Fruit fly (Drosophila melanogaster): ENCODE data around the gene Fit1.

Fit1 gene

dm6 chr3L:4088694-4089190 lies 14.6 kb upstream of the Fit1 start, which contains the start of gene Gad1 (continued):
- TF ChIP-seq CG12769 (tag; optimal IDR thresholded peaks at IDR 0.05), result no peak
- TF ChIP-seq abd-A (tag; optimal IDR thresholded peaks at IDR 0.05), result peak; percentile 35
- no peak for TF ChIP-seq CG12219 (GFP tag; optimal IDR thresholded peaks at IDR 0.05)
- no peak for TF ChIP-seq ara (GFP tag; IDR thresholded peaks at IDR 0.05)
- no peak for TF ChIP-seq Lim3 (GFP tag; IDR thresholded peaks at IDR 0.05)
- no peak for TF ChIP-seq hth (optimal IDR thresholded peaks at IDR 0.05)
- no peak for TF ChIP-seq her (GFP tag; optimal IDR thresholded peaks at IDR 0.05)
- no peak for TF ChIP-seq ap (GFP tag; IDR thresholded peaks at IDR 0.05)
- no peak for TF ChIP-seq CG14965 (GFP tag; optimal IDR thresholded peaks at IDR 0.05; ENCODE audit: borderline replicate concordance)
- TF ChIP-seq CG7963 (GFP tag; IDR thresholded peaks at IDR 0.05; ENCODE audit: partially characterized antibody), result no peak
- no peak for TF ChIP-seq Bgb (GFP tag; IDR thresholded peaks at IDR 0.05; ENCODE audit: partially characterized antibody)
- TF ChIP-seq dimm (GFP tag; IDR thresholded peaks at IDR 0.05), result no peak
- TF ChIP-seq ERR (GFP tag; optimal IDR thresholded peaks at IDR 0.05), result no peak
- TF ChIP-seq CG1233 (GFP tag; optimal IDR thresholded peaks at IDR 0.05), result no peak
- no peak for TF ChIP-seq ssp (GFP tag; IDR thresholded peaks at IDR 0.05)
- TF ChIP-seq CG31365 (tag; optimal IDR thresholded peaks at IDR 0.05), result no peak
- peak; percentile 61 for TF ChIP-seq CG12071 (GFP tag; optimal IDR thresholded peaks at IDR 0.05)
- TF ChIP-seq ewg (GFP tag; optimal IDR thresholded peaks at IDR 0.05), result peak; percentile 93
- no peak for TF ChIP-seq Drgx (GFP tag; IDR thresholded peaks at IDR 0.05)
- no peak for TF ChIP-seq CG18599 (GFP tag; optimal IDR thresholded peaks at IDR 0.05)
- peak; percentile 56 for TF ChIP-seq CG1832 (GFP tag; optimal IDR thresholded peaks at IDR 0.05)
- TF ChIP-seq seq (GFP tag; IDR thresholded peaks at IDR 0.05), result peak; percentile 74; the same call in 1 of the 2 replicates
- no peak for TF ChIP-seq CG6683 (GFP tag; optimal IDR thresholded peaks at IDR 0.05)
- no peak for TF ChIP-seq CG1602 (GFP tag; optimal IDR thresholded peaks at IDR 0.05)
- no peak for TF ChIP-seq CG18476 (GFP tag; optimal IDR thresholded peaks at IDR 0.05)
- TF ChIP-seq zfh2 (GFP tag; optimal IDR thresholded peaks at IDR 0.05), result no peak
- no peak for TF ChIP-seq CG12236 (GFP tag; optimal IDR thresholded peaks at IDR 0.05)
- no peak for TF ChIP-seq ken (GFP tag; IDR thresholded peaks at IDR 0.05)
- TF ChIP-seq dysf (GFP tag; IDR thresholded peaks at IDR 0.05), result no peak
- no peak for TF ChIP-seq otp (GFP tag; IDR thresholded peaks at IDR 0.05)
- no peak for TF ChIP-seq CG6854 (GFP tag; optimal IDR thresholded peaks at IDR 0.05)
- TF ChIP-seq Nf-YB (GFP tag; optimal IDR thresholded peaks at IDR 0.05), result peak; percentile 94
- no peak for TF ChIP-seq CG10147 (GFP tag; optimal IDR thresholded peaks at IDR 0.05)
- no peak for TF ChIP-seq tup (GFP tag; optimal IDR thresholded peaks at IDR 0.05)

DNA sequence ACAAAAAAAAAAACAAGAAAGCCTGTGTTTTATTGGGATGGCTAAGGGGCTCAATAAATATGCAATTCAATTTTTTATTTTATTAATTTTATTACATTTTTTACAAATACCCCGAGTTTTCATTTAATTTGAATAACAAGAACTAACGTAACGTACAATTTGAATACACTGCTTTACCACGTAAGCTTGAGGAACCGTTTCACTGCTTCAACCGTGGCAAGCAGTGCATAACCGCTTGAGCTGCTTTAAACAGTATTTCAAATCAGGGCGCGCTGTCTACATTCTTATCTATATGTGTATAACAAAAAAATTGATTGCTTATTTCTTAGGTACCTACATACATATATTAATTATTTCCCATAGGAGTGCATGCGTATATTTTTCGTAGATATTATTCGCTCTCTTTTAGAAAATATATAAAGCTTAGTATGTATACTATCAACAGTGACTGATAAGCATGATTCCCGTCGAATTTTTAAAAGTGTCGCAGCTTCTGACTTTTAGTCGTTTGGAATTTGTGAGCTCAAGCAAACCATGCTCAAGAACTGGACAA lies 10.6 kb upstream of the Fit1 start, which contains the start of gene CG14990:
Gene CG14990, plus strand, starts transcription at position 503 of the 553 bp plus-strand sequence.
- peak; percentile 19 for TF ChIP-seq CG7839 (tag; optimal IDR thresholded peaks at IDR 0.05)
- TF ChIP-seq Dad (GFP tag; optimal IDR thresholded peaks at IDR 0.05), result no peak
- TF ChIP-seq Ets65A (GFP tag), result no peak
- TF ChIP-seq bigmax (GFP tag; optimal IDR thresholded peaks at IDR 0.05), result no peak
- no peak for TF ChIP-seq Hr39 (optimal IDR thresholded peaks at IDR 0.05)
- no peak for TF ChIP-seq CG12071 (GFP tag; optimal IDR thresholded peaks at IDR 0.05)
- TF ChIP-seq CG10543 (GFP tag; optimal IDR thresholded peaks at IDR 0.05), result no peak
- no peak for TF ChIP-seq Asciz (GFP tag; optimal IDR thresholded peaks at IDR 0.05)
- TF ChIP-seq stwl (tag; optimal IDR thresholded peaks at IDR 0.05), result peak; percentile 90
- TF ChIP-seq ken (GFP tag; IDR thresholded peaks at IDR 0.05), result no peak
- TF ChIP-seq CG7987 (GFP tag; optimal IDR thresholded peaks at IDR 0.05), result no peak
- no peak for TF ChIP-seq ash1 (GFP tag; optimal IDR thresholded peaks at IDR 0.05)
- peak; percentile 38 for TF ChIP-seq Ets97D (GFP tag; optimal IDR thresholded peaks at IDR 0.05)
- 0 out of 2 replicates have a peak, but pooled peaks have one; percentile 50 for TF ChIP-seq Rfx (GFP tag; IDR thresholded peaks at IDR 0.05)
- TF ChIP-seq crol (GFP tag; IDR thresholded peaks at IDR 0.05), result no peak
- TF ChIP-seq CG12769 (tag; optimal IDR thresholded peaks at IDR 0.05), result no peak
- no peak for TF ChIP-seq Max (GFP tag; optimal IDR thresholded peaks at IDR 0.05)
- TF ChIP-seq tap (tag; optimal IDR thresholded peaks at IDR 0.05), result peak; percentile 3
- no peak for TF ChIP-seq CG8944 (GFP tag; optimal IDR thresholded peaks at IDR 0.05)
- TF ChIP-seq pfk (GFP tag; optimal IDR thresholded peaks at IDR 0.05), result no peak
- TF ChIP-seq CG17385 (GFP tag; optimal IDR thresholded peaks at IDR 0.05), result no peak
